Fruit fly (Drosophila melanogaster) whole organism, embryonic: ENCODE measurements around the gene UQCR-C2.

Experiments used
- B-H2 ChIP-seq: fragments of 200-800 bp; sonication (Bioruptor generic); optimal IDR thresholded peaks from 2 replicates; lab custom pipeline; 2018; ENCODE audit warnings: missing biosample characterization, mild to moderate bottlenecking, missing genetic modification characterization
- BEAF-32 ChIP-seq: fragments of 200-800 bp; sonication (Bioruptor generic); optimal IDR thresholded peaks from 3 replicates; lab custom pipeline; 2017; ENCODE audit warnings: missing biosample characterization, missing genetic modification characterization, mild to moderate bottlenecking, moderate library complexity, missing genetic modification reagents
- CG11695 ChIP-seq: fragments of 200-800 bp; sonication (Bioruptor generic); IDR thresholded peaks from 3 replicates; pipeline ENCODE4 v1.3.6; 2022; ENCODE audit warnings: missing biosample characterization, missing genetic modification characterization
- CG11696 ChIP-seq: fragments of 200-800 bp; sonication (Bioruptor generic); IDR thresholded peaks from 2 replicates; pipeline ENCODE4 v1.3.6; 2022; ENCODE audit warnings: missing biosample characterization, missing genetic modification characterization
- CG12391 ChIP-seq: fragments of 200-800 bp; sonication (Bioruptor generic); optimal IDR thresholded peaks from 3 replicates; lab custom pipeline; 2018; ENCODE audit warnings: missing biosample characterization, mild to moderate bottlenecking, missing genetic modification characterization, moderate library complexity
- CG14014 ChIP-seq: fragments of 200-800 bp; sonication (Bioruptor generic); IDR thresholded peaks from 2 replicates; pipeline ENCODE4 v1.3.6; 2022; ENCODE audit warnings: missing biosample characterization, missing genetic modification characterization
- CG14667 ChIP-seq: fragments of 200-800 bp; sonication (Bioruptor generic); IDR thresholded peaks from 2 replicates; pipeline ENCODE4 v1.3.6; 2022; ENCODE audit warnings: missing biosample characterization, missing genetic modification characterization
- CG14710 ChIP-seq: fragments of 200-800 bp; sonication (Bioruptor generic); optimal IDR thresholded peaks from 3 replicates; lab custom pipeline; 2019; ENCODE audit warnings: missing biosample characterization, mild to moderate bottlenecking, missing genetic modification characterization, moderate library complexity
- CG15269 ChIP-seq: fragments of 200-800 bp; sonication (Bioruptor generic); optimal IDR thresholded peaks from 2 replicates; lab custom pipeline; 2018; ENCODE audit warnings: missing biosample characterization, mild to moderate bottlenecking, missing genetic modification characterization, moderate library complexity
- CG15514 ChIP-seq: fragments of 200-800 bp; sonication (Bioruptor generic); optimal IDR thresholded peaks from 3 replicates; lab custom pipeline; 2017; ENCODE audit warnings: missing biosample characterization, missing genetic modification characterization, mild to moderate bottlenecking, moderate library complexity, missing genetic modification reagents
- CG1603 ChIP-seq: fragments of 200-800 bp; sonication (Bioruptor generic); optimal IDR thresholded peaks from 2 replicates; lab custom pipeline; 2019; ENCODE audit warnings: missing biosample characterization, mild to moderate bottlenecking, missing genetic modification characterization, moderate library complexity
- CG16815 ChIP-seq: fragments of 200-800 bp; sonication (Bioruptor generic); optimal IDR thresholded peaks from 3 replicates; lab custom pipeline; 2017; ENCODE audit warnings: missing biosample characterization, mild to moderate bottlenecking, missing genetic modification characterization
- CG2199 ChIP-seq: fragments of 200-800 bp; sonication (Bioruptor generic); IDR thresholded peaks from 3 replicates; pipeline ENCODE4 v1.3.6; 2022; ENCODE audit warnings: missing biosample characterization, missing genetic modification characterization
- CG2712 ChIP-seq: fragments of 200-800 bp; optimal IDR thresholded peaks from 3 replicates; lab custom pipeline; 2019; ENCODE audit warnings: missing biosample characterization, mild to moderate bottlenecking, missing genetic modification characterization, moderate library complexity
- CG30020 ChIP-seq: fragments of 200-800 bp; optimal IDR thresholded peaks from 2 replicates; lab custom pipeline; 2019; ENCODE audit warnings: missing biosample characterization, mild to moderate bottlenecking, missing genetic modification characterization, moderate library complexity
- CG4360 ChIP-seq: fragments of 200-800 bp; sonication (Bioruptor generic); IDR thresholded peaks from 2 replicates; pipeline ENCODE4 v1.3.6; 2022; ENCODE audit warnings: missing biosample characterization, missing genetic modification characterization
- CG4404 ChIP-seq: fragments of 200-800 bp; sonication (Bioruptor generic); IDR thresholded peaks from 2 replicates; pipeline ENCODE4 v1.3.6; 2022; ENCODE audit warnings: missing biosample characterization, missing genetic modification characterization
- CG4617 ChIP-seq: fragments of 200-800 bp; sonication (Bioruptor generic); optimal IDR thresholded peaks from 3 replicates; lab custom pipeline; 2016; ENCODE audit warnings: missing biosample characterization, missing genetic modification characterization, borderline replicate concordance
- CG7372 ChIP-seq: fragments of 200-800 bp; sonication (Bioruptor generic); IDR thresholded peaks from 2 replicates; pipeline ENCODE4 v1.3.6; 2022; ENCODE audit warnings: missing biosample characterization, missing genetic modification characterization
- CG9215 ChIP-seq: fragments of 200-800 bp; sonication (Bioruptor generic); IDR thresholded peaks from 2 replicates; pipeline ENCODE4 v1.3.6; 2022; ENCODE audit warnings: missing biosample characterization, missing genetic modification characterization
- CTCF ChIP-seq: fragments of 200-800 bp; sonication (Bioruptor generic); optimal IDR thresholded peaks from 2 replicates; lab custom pipeline; 2017; ENCODE audit warnings: missing biosample characterization, mild to moderate bottlenecking, missing genetic modification characterization, moderate library complexity
- Doc3 ChIP-seq: fragments of 200-800 bp; sonication (Bioruptor generic); IDR thresholded peaks from 3 replicates; pipeline ENCODE4 v1.3.6; 2022; ENCODE audit warnings: missing biosample characterization, missing genetic modification characterization; ENCODE audit not compliant: partially characterized antibody
- Ets97D ChIP-seq: fragments of 200-800 bp; sonication (Bioruptor generic); optimal IDR thresholded peaks from 3 replicates; lab custom pipeline; 2016; ENCODE audit warnings: missing biosample characterization, missing genetic modification characterization
- HHEX ChIP-seq: fragments of 200-800 bp; sonication (Bioruptor generic); optimal IDR thresholded peaks from 3 replicates; lab custom pipeline; 2017; ENCODE audit warnings: missing biosample characterization, mild to moderate bottlenecking, missing genetic modification characterization, missing genetic modification reagents
- HmgZ ChIP-seq: fragments of 200-800 bp; sonication (Bioruptor generic); optimal IDR thresholded peaks from 2 replicates; lab custom pipeline; 2018; ENCODE audit warnings: missing biosample characterization, mild to moderate bottlenecking, missing genetic modification characterization
- Hmx ChIP-seq: fragments of 200-800 bp; sonication (Bioruptor generic); optimal IDR thresholded peaks from 2 replicates; lab custom pipeline; 2016; ENCODE audit warnings: missing biosample characterization, missing genetic modification characterization
- Hr39 ChIP-seq: fragments of >200 bp; optimal IDR thresholded peaks from 2 replicates; lab custom pipeline; 2017
- Optix ChIP-seq: fragments of 200-800 bp; sonication (Bioruptor generic); IDR thresholded peaks from 3 replicates; pipeline ENCODE4 v1.3.6; 2022; ENCODE audit warnings: missing biosample characterization, missing genetic modification characterization
- Sin3A ChIP-seq: fragments of >200 bp; optimal IDR thresholded peaks from 2 replicates; lab custom pipeline; 2018
- Spps ChIP-seq: fragments of 200-800 bp; sonication (Bioruptor generic); optimal IDR thresholded peaks from 2 replicates; lab custom pipeline; 2018; ENCODE audit warnings: missing biosample characterization, mild to moderate bottlenecking, missing genetic modification characterization
- Sry-β ChIP-seq: fragments of 200-800 bp; sonication (Bioruptor generic); optimal IDR thresholded peaks from 2 replicates; lab custom pipeline; 2018; ENCODE audit warnings: missing biosample characterization, mild to moderate bottlenecking, missing genetic modification characterization, moderate library complexity
- Sry-δ ChIP-seq: fragments of 200-800 bp; sonication (Bioruptor generic); optimal IDR thresholded peaks from 2 replicates; lab custom pipeline; 2016; ENCODE audit warnings: missing biosample characterization, missing genetic modification characterization
- Stat92E ChIP-seq, 3 experiments: fragments of >200 bp in 2 of 3; fragments of 200-800 bp in 1 of 3; sonication (Bioruptor generic) in 1 of 3; optimal IDR thresholded peaks; 2 replicates each; lab custom pipeline; 2017 to 2019; ENCODE audit warnings: missing biosample characterization in 3 of 3, missing genetic modification characterization in 3 of 3, mild to moderate bottlenecking in 1 of 3, moderate library complexity in 1 of 3
- YL-1 ChIP-seq: fragments of 200-800 bp; sonication (Bioruptor generic); optimal IDR thresholded peaks from 3 replicates; lab custom pipeline; 2017; ENCODE audit warnings: missing biosample characterization, mild to moderate bottlenecking, missing genetic modification characterization
- al ChIP-seq: fragments of 200-800 bp; sonication (Bioruptor generic); IDR thresholded peaks from 2 replicates; pipeline ENCODE4 v1.3.6; 2022; ENCODE audit warnings: missing biosample characterization, missing genetic modification characterization
- bbx ChIP-seq: fragments of 200-800 bp; sonication (Bioruptor generic); IDR thresholded peaks from 2 replicates; pipeline ENCODE4 v1.3.6; 2022; ENCODE audit warnings: missing biosample characterization, missing genetic modification characterization; ENCODE audit not compliant: partially characterized antibody
- chif ChIP-seq, 2 experiments: fragments of 200-800 bp; sonication (Bioruptor generic); optimal IDR thresholded peaks; 3 replicates each; lab custom pipeline; 2016; ENCODE audit warnings: missing biosample characterization in 2 of 2, missing genetic modification characterization in 2 of 2
- crol ChIP-seq: fragments of 200-800 bp; sonication (Bioruptor generic); IDR thresholded peaks from 2 replicates; pipeline ENCODE4 v1.3.6; 2022; ENCODE audit warnings: missing biosample characterization, missing genetic modification characterization
- dpn ChIP-seq, 2 experiments: fragments of 200-800 bp; sonication (Bioruptor generic); optimal IDR thresholded peaks; 3 replicates each; lab custom pipeline; 2016; ENCODE audit warnings: missing biosample characterization in 2 of 2, missing genetic modification characterization in 2 of 2
- hkb ChIP-seq, 2 experiments: fragments of 200-800 bp in 1 of 2; fragments of >200 bp in 1 of 2; sonication (Bioruptor generic) in 1 of 2; IDR thresholded peaks in 1 of 2; optimal IDR thresholded peaks in 1 of 2; 2 replicates each; pipeline versions ENCODE4 v1.3.6 to Lab custom; 2017 to 2022; ENCODE audit warnings: missing biosample characterization in 1 of 2, missing genetic modification characterization in 1 of 2
- inv ChIP-seq: fragments of 200-800 bp; sonication (Bioruptor generic); IDR thresholded peaks from 2 replicates; pipeline ENCODE4 v1.3.6; 2022; ENCODE audit warnings: missing biosample characterization, missing genetic modification characterization; ENCODE audit not compliant: partially characterized antibody
- lbe ChIP-seq: fragments of 200-800 bp; sonication (Bioruptor generic); optimal IDR thresholded peaks from 2 replicates; lab custom pipeline; 2016; ENCODE audit warnings: missing biosample characterization, mild to moderate bottlenecking, missing genetic modification characterization
- maf-S ChIP-seq: fragments of 200-800 bp; sonication (Bioruptor generic); optimal IDR thresholded peaks from 2 replicates; lab custom pipeline; 2016; ENCODE audit warnings: missing biosample characterization, missing genetic modification characterization
- nerfin-1 ChIP-seq: fragments of 200-800 bp; sonication (Bioruptor generic); optimal IDR thresholded peaks from 3 replicates; lab custom pipeline; 2019; ENCODE audit warnings: missing biosample characterization, mild to moderate bottlenecking, missing genetic modification characterization, moderate library complexity
- nmo ChIP-seq: fragments of 200-800 bp; sonication (Bioruptor generic); optimal IDR thresholded peaks from 2 replicates; lab custom pipeline; 2018; ENCODE audit warnings: missing biosample characterization, mild to moderate bottlenecking, missing genetic modification characterization, moderate library complexity
- pzg ChIP-seq: fragments of 200-800 bp; sonication (Bioruptor generic); optimal IDR thresholded peaks from 3 replicates; lab custom pipeline; 2018; ENCODE audit warnings: missing biosample characterization, mild to moderate bottlenecking, missing genetic modification characterization, moderate library complexity
- sob ChIP-seq: fragments of 200-800 bp; sonication (Bioruptor generic); IDR thresholded peaks from 2 replicates; pipeline ENCODE4 v1.3.6; 2022; ENCODE audit warnings: missing biosample characterization, missing genetic modification characterization
- usp ChIP-seq: fragments of >200 bp; optimal IDR thresholded peaks from 2 replicates; lab custom pipeline; 2017; ENCODE audit warnings: missing biosample characterization, missing genetic modification characterization

The UQCR-C2 gene

dm6 chr3L:16586989-16587388, 3.1 kb downstream of the UQCR-C2 start, which contains the start of the genes Syx8 and CG32163 (continued):
- TF ChIP-seq chif (GFP tag; optimal IDR thresholded peaks at IDR 0.05; lab: Kevin White, UChicago) (peak in 1 of 2 experiments; percentile 0), CG30020 (tag; lab: Kevin White, UChicago) (peak; percentile 13), hkb (optimal IDR thresholded peaks at IDR 0.05; lab: Kevin White, UChicago) (no peak), hkb (GFP tag; IDR thresholded peaks at IDR 0.05; lab: Robert Waterston, UW) (no peak), pzg (peak; percentile 61), Sry-δ (GFP tag; lab: Kevin White, UChicago) (peak; percentile 36), Doc3 (GFP tag; lab: Robert Waterston, UW) (0 out of 3 replicates have a peak, but pooled peaks have one; percentile 31), BEAF-32 (GFP tag; lab: Kevin White, UChicago) (peak; percentile 43), HHEX (GFP tag; lab: Kevin White, UChicago) (no peak), nmo (GFP tag; lab: Kevin White, UChicago) (peak; percentile 17), CG14710 (tag; lab: Kevin White, UChicago) (peak; percentile 39), CG4617 (GFP tag; lab: Kevin White, UChicago) (peak; percentile 41), dpn (GFP tag; optimal IDR thresholded peaks at IDR 0.05; lab: Kevin White, UChicago) (no peak), maf-S (GFP tag; lab: Kevin White, UChicago) (no peak), Sin3A (lab: Kevin White, UChicago) (peak; percentile 52), CG2712 (tag; lab: Kevin White, UChicago) (peak; percentile 22), YL-1 (GFP tag; lab: Kevin White, UChicago) (peak; percentile 49), sob (GFP tag; lab: Robert Waterston, UW) (no peak), nerfin-1 (tag; lab: Kevin White, UChicago) (peak; percentile 9), crol (GFP tag; lab: Robert Waterston, UW) (no peak), CG11695 (GFP tag; lab: Robert Waterston, UW) (no peak), CTCF (GFP tag; lab: Kevin White, UChicago) (peak; percentile 7), CG12391 (peak; percentile 17), Stat92E (GFP tag; optimal IDR thresholded peaks at IDR 0.05; lab: Kevin White, UChicago) (peak in 1 of 3 experiments; percentile 25), CG1603 (tag; lab: Kevin White, UChicago) (peak; percentile 55)

- no peak for TF ChIP-seq CG15269 (tag; lab: Kevin White, UChicago)
- TF ChIP-seq Sry-δ (GFP tag; lab: Kevin White, UChicago), result peak; percentile 98
- TF ChIP-seq Hr39 (lab: Kevin White, UChicago), result no peak
- TF ChIP-seq CG2199 (GFP tag; lab: Robert Waterston, UW), result 0 out of 3 replicates have a peak, but pooled peaks have one; percentile 30
- TF ChIP-seq Spps (tag; lab: Kevin White, UChicago), result no peak
- TF ChIP-seq CG4360 (GFP tag; lab: Robert Waterston, UW), result peak; percentile 36; the same call in 1 of the 2 replicates
- no peak for TF ChIP-seq usp
- no peak for TF ChIP-seq Optix
- peak; percentile 58; the same call in 1 of the 2 replicates for TF ChIP-seq CG9215
- peak; percentile 83 for TF ChIP-seq bbx (GFP tag; lab: Robert Waterston, UW)
- no peak for TF ChIP-seq CG11696 (GFP tag; lab: Robert Waterston, UW)
- TF ChIP-seq CG15514, result peak; percentile 69
- peak; percentile 93 for TF ChIP-seq inv
- peak; percentile 76 for TF ChIP-seq Ets97D (GFP tag; lab: Kevin White, UChicago)
- peak; percentile 30 for TF ChIP-seq CG16815 (GFP tag; lab: Kevin White, UChicago)
- peak; percentile 20; the same call in 1 of the 2 replicates for TF ChIP-seq al
- TF ChIP-seq maf-S (GFP tag; lab: Kevin White, UChicago), result peak; percentile 8
- peak; percentile 100 for TF ChIP-seq BEAF-32 (GFP tag; lab: Kevin White, UChicago)
- TF ChIP-seq B-H2, result peak; percentile 12
- TF ChIP-seq Sry-β (GFP tag; lab: Kevin White, UChicago), result peak; percentile 52
- TF ChIP-seq Hmx (GFP tag; lab: Kevin White, UChicago), result no peak
- TF ChIP-seq HmgZ (tag; lab: Kevin White, UChicago), result peak; percentile 83
- no peak for TF ChIP-seq CG4404 (GFP tag; lab: Robert Waterston, UW)
- TF ChIP-seq CG7372 (GFP tag; lab: Robert Waterston, UW), result 0 out of 2 replicates have a peak, but pooled peaks have one; percentile 31
- TF ChIP-seq lbe, result peak; percentile 45
- peak; percentile 65; the same call in 1 of the 2 replicates for TF ChIP-seq CG14014 (GFP tag; lab: Robert Waterston, UW)
- TF ChIP-seq CG14667 (GFP tag; lab: Robert Waterston, UW), result peak; percentile 36; the same call in 1 of the 2 replicates
These were observed 4.2 kb downstream of the UQCR-C2 start for dm6 chr3L:16587994-16588622.
